Worm (Caenorhabditis elegans) whole organism, L1 larva: Measurements from ENCODE around the gene trpp-5.

Source experiments
- C34B4.2 ChIP-seq: sonication (generic microtip); optimal IDR thresholded peaks from 2 replicates; lab custom pipeline; 2017; ENCODE audit warnings: mild to moderate bottlenecking, missing genetic modification characterization, missing compliant biosample characterization
- F16B12.6 ChIP-seq: fragments of 150-350 bp; optimal IDR thresholded peaks from 2 replicates; lab custom pipeline; 2014; ENCODE audit warnings: missing biosample characterization, missing genetic modification characterization
- Y116A8C.19 ChIP-seq: sonication (generic microtip); optimal IDR thresholded peaks from 2 replicates; lab custom pipeline; 2016; ENCODE audit warnings: missing compliant biosample characterization, missing genetic modification characterization, borderline replicate concordance
- alr-1 ChIP-seq: fragments of 200-800 bp; sonication (Bioruptor generic); optimal IDR thresholded peaks from 2 replicates; lab custom pipeline; 2018; ENCODE audit warnings: borderline replicate concordance, mild to moderate bottlenecking, missing genetic modification characterization, missing compliant biosample characterization
- aly-2 ChIP-seq: fragments of 150-350 bp; optimal IDR thresholded peaks from 2 replicates; lab custom pipeline; 2014; ENCODE audit warnings: missing biosample characterization, missing genetic modification characterization
- ama-1 ChIP-seq: fragments of 150-350 bp; optimal IDR thresholded peaks from 2 replicates; lab custom pipeline; 2014
- blmp-1 ChIP-seq: fragments of 150-350 bp; optimal IDR thresholded peaks from 2 replicates; lab custom pipeline; 2014; ENCODE audit warnings: missing biosample characterization, missing genetic modification characterization
- ceh-63 ChIP-seq: fragments of 200-800 bp; sonication (Bioruptor generic); optimal IDR thresholded peaks from 2 replicates; lab custom pipeline; 2018; ENCODE audit warnings: mild to moderate bottlenecking, missing genetic modification characterization, missing compliant biosample characterization
- ceh-8 ChIP-seq: fragments of 200-800 bp; sonication (Bioruptor generic); optimal IDR thresholded peaks from 2 replicates; lab custom pipeline; 2018; ENCODE audit warnings: mild to moderate bottlenecking, missing genetic modification characterization, moderate library complexity, missing compliant biosample characterization
- ceh-82 ChIP-seq, 3 experiments: fragments of 150-350 bp in 1 of 3; sonication (generic microtip) in 2 of 3; optimal IDR thresholded peaks; 2 replicates each; lab custom pipeline; 2014 to 2017; ENCODE audit warnings: missing biosample characterization in 3 of 3, missing genetic modification characterization in 3 of 3
- efl-1 ChIP-seq, 4 experiments: fragments of 150-350 bp; optimal IDR thresholded peaks in 3 of 4; peaks in 1 of 4; 1 replicate in 1 of 4; 2 replicates in 3 of 4; lab custom pipeline; 2014; ENCODE audit warnings: missing biosample characterization in 2 of 4, missing genetic modification characterization in 2 of 4, missing genetic modification reagents in 2 of 4
- egl-13 ChIP-seq: sonication (generic microtip); optimal IDR thresholded peaks from 2 replicates; lab custom pipeline; 2016; ENCODE audit warnings: missing genotype, missing genetic modification reagents, missing genetic modification characterization, missing compliant biosample characterization
- fkh-10 ChIP-seq: sonication (generic microtip); optimal IDR thresholded peaks from 2 replicates; lab custom pipeline; 2017; ENCODE audit warnings: missing biosample characterization, missing genetic modification reagents, missing genetic modification characterization
- fkh-4 ChIP-seq: sonication (generic microtip); optimal IDR thresholded peaks from 2 replicates; lab custom pipeline; 2016; ENCODE audit warnings: missing compliant biosample characterization, missing genetic modification characterization, borderline replicate concordance
- fkh-8 ChIP-seq: sonication (generic microtip); optimal IDR thresholded peaks from 2 replicates; lab custom pipeline; 2016; ENCODE audit warnings: mild to moderate bottlenecking, missing genetic modification characterization, missing compliant biosample characterization
- grh-1 ChIP-seq: fragments of 200-800 bp; sonication (Bioruptor generic); IDR thresholded peaks from 2 replicates; pipeline ENCODE4 v1.3.6; 2022; ENCODE audit warnings: missing genetic modification reagents, missing genetic modification characterization, missing compliant biosample characterization
- hlh-17 ChIP-seq: fragments of 200-800 bp; sonication (Bioruptor generic); optimal IDR thresholded peaks from 2 replicates; lab custom pipeline; 2018; ENCODE audit warnings: missing genetic modification characterization, mild to moderate bottlenecking, missing compliant biosample characterization, moderate library complexity, borderline replicate concordance
- hpl-2 ChIP-seq: fragments of 150-350 bp; optimal IDR thresholded peaks from 2 replicates; lab custom pipeline; 2014; ENCODE audit warnings: missing biosample characterization, missing genetic modification reagents, missing genetic modification characterization
- isw-1 ChIP-seq: fragments of 200-800 bp; sonication (Bioruptor generic); IDR thresholded peaks from 2 replicates; pipeline ENCODE4 v1.3.6; 2022; ENCODE audit warnings: missing genetic modification characterization, missing compliant biosample characterization
- jun-1 ChIP-seq: fragments of 150-350 bp; optimal IDR thresholded peaks from 2 replicates; lab custom pipeline; 2014; ENCODE audit warnings: missing biosample characterization, missing genetic modification reagents, missing genetic modification characterization
- lin-35 ChIP-seq, 2 experiments: fragments of 150-350 bp; optimal IDR thresholded peaks; 2 replicates each; lab custom pipeline; 2014; ENCODE audit warnings: missing biosample characterization in 2 of 2, missing genetic modification characterization in 2 of 2, missing genetic modification reagents in 2 of 2
- mab-9 ChIP-seq: fragments of 200-800 bp; sonication (Bioruptor generic); IDR thresholded peaks from 2 replicates; pipeline ENCODE4 v1.3.6; 2022; ENCODE audit warnings: missing genetic modification reagents, missing genetic modification characterization, missing compliant biosample characterization
- mef-2 ChIP-seq: fragments of 150-350 bp; optimal IDR thresholded peaks from 2 replicates; lab custom pipeline; 2014; ENCODE audit warnings: missing biosample characterization, missing genetic modification characterization
- nhr-71 ChIP-seq: sonication (generic microtip); optimal IDR thresholded peaks from 2 replicates; lab custom pipeline; 2016; ENCODE audit warnings: mild to moderate bottlenecking, missing genetic modification characterization, moderate library complexity, missing compliant biosample characterization
- nhr-76 ChIP-seq: sonication (generic microtip); optimal IDR thresholded peaks from 2 replicates; lab custom pipeline; 2017; ENCODE audit warnings: missing biosample characterization, missing genetic modification characterization
- nhr-77 ChIP-seq: fragments of 150-350 bp; optimal IDR thresholded peaks from 2 replicates; lab custom pipeline; 2014; ENCODE audit warnings: missing biosample characterization, missing genetic modification characterization
- nhr-84 ChIP-seq: sonication (generic microtip); optimal IDR thresholded peaks from 2 replicates; lab custom pipeline; 2017; ENCODE audit warnings: missing biosample characterization, missing genetic modification characterization
- nhr-90 ChIP-seq: sonication (generic microtip); optimal IDR thresholded peaks from 2 replicates; lab custom pipeline; 2016; ENCODE audit warnings: mild to moderate bottlenecking, missing genetic modification characterization, missing compliant biosample characterization; ENCODE audit not compliant: poor library complexity
- pqm-1 ChIP-seq: sonication (generic microtip); optimal IDR thresholded peaks from 3 replicates; lab custom pipeline; 2017; ENCODE audit warnings: missing biosample characterization, missing genetic modification characterization
- rnt-1 ChIP-seq: sonication (generic microtip); optimal IDR thresholded peaks from 2 replicates; lab custom pipeline; 2016; ENCODE audit warnings: mild to moderate bottlenecking, missing genetic modification characterization, moderate library complexity, missing compliant biosample characterization
- sptf-1 ChIP-seq: fragments of 150-350 bp; optimal IDR thresholded peaks from 2 replicates; lab custom pipeline; 2014; ENCODE audit warnings: missing biosample characterization, missing genetic modification characterization
- tbx-2 ChIP-seq: sonication (generic microtip); optimal IDR thresholded peaks from 2 replicates; lab custom pipeline; 2016; ENCODE audit warnings: missing genetic modification characterization, missing compliant biosample characterization
- tlp-1 ChIP-seq: fragments of 150-350 bp; optimal IDR thresholded peaks from 2 replicates; lab custom pipeline; 2014; ENCODE audit warnings: missing biosample characterization, missing genetic modification characterization
- unc-130 ChIP-seq: fragments of 150-350 bp; optimal IDR thresholded peaks from 2 replicates; lab custom pipeline; 2017; ENCODE audit warnings: missing biosample characterization, missing genetic modification characterization, inconsistent platforms
- unc-30 ChIP-seq: sonication (generic microtip); optimal IDR thresholded peaks from 2 replicates; lab custom pipeline; 2017; ENCODE audit warnings: missing biosample characterization, missing genetic modification characterization
- vab-15 ChIP-seq: sonication (generic microtip); optimal IDR thresholded peaks from 2 replicates; lab custom pipeline; 2017; ENCODE audit warnings: missing genotype, mild to moderate bottlenecking, missing genetic modification characterization, missing compliant biosample characterization
- ztf-11 ChIP-seq, 2 experiments: sonication (generic microtip); optimal IDR thresholded peaks; 2 replicates each; lab custom pipeline; 2016 to 2017; ENCODE audit warnings: missing genetic modification characterization in 2 of 2, missing biosample characterization in 1 of 2, missing compliant biosample characterization in 1 of 2
- ztf-4 ChIP-seq: fragments of 150-350 bp; optimal IDR thresholded peaks from 2 replicates; lab custom pipeline; 2014; ENCODE audit warnings: missing biosample characterization, missing genetic modification characterization

trpp-5 gene

ce11 chrII:12202281-12202680, at the start of gene trpp-5:
TSS of gene trpp-5 (minus strand) at chrII:12202381.
- no peak for TF ChIP-seq blmp-1 (tag; lab: Kevin White, UChicago)

ce11 chrII:12249042-12249441, 46.9 kb upstream of the trpp-5 start, which contains the start of gene tag-276:
TSS of gene tag-276 (minus strand) at chrII:12249142.
- TF ChIP-seq hpl-2 (GFP tag; lab: Kevin White, UChicago) (no peak), ceh-63 (no peak), fkh-8 (tag; lab: Kevin White, UChicago) (no peak), Y116A8C.19 (no peak), fkh-10 (no peak), unc-130 (tag; lab: Kevin White, UChicago) (no peak), vab-15 (tag; lab: Kevin White, UChicago) (no peak), blmp-1 (tag; lab: Kevin White, UChicago) (no peak), mef-2 (no peak), pqm-1 (no peak), aly-2 (no peak), jun-1 (no peak), hlh-17 (GFP tag; lab: Kevin White, UChicago) (no peak), nhr-71 (tag; lab: Kevin White, UChicago) (no peak), mab-9 (GFP tag; lab: Robert Waterston, UW) (no peak), grh-1 (GFP tag; lab: Robert Waterston, UW) (no peak), alr-1 (tag; lab: Kevin White, UChicago) (no peak), fkh-4 (tag; lab: Kevin White, UChicago) (no peak), isw-1 (GFP tag; lab: Robert Waterston, UW) (no peak), nhr-90 (tag; lab: Kevin White, UChicago) (no peak)

ce11 chrII:12242551-12242950, 40.4 kb upstream of the trpp-5 start, which contains the start of gene Y57A10A.24:
TSS of gene Y57A10A.24 (plus strand) at chrII:12242946.
- TF ChIP-seq efl-1 (optimal IDR thresholded peaks at IDR 0.05; lab: Kevin White, UChicago) (no peak), efl-1 (GFP tag; optimal IDR thresholded peaks at IDR 0.05 in 1 of 2; lab: Kevin White, UChicago) (peak in 1 of 2 experiments; percentile 4), unc-30 (no peak)

ce11 chrII:12241792-12242191, 39.6 kb upstream of the trpp-5 start:
- no peak for TF ChIP-seq vab-15 (tag; lab: Kevin White, UChicago)
- no peak for TF ChIP-seq tlp-1 (tag; lab: Kevin White, UChicago)
- no peak for TF ChIP-seq mef-2
- TF ChIP-seq ztf-11 (tag; optimal IDR thresholded peaks at IDR 0.05; lab: Kevin White, UChicago): no peak
- TF ChIP-seq sptf-1 (tag; lab: Kevin White, UChicago): no peak
- TF ChIP-seq nhr-76 (tag; lab: Kevin White, UChicago): no peak
- TF ChIP-seq lin-35 (GFP tag; optimal IDR thresholded peaks at IDR 0.05; lab: Kevin White, UChicago): no peak
- no peak for TF ChIP-seq egl-13 (tag; lab: Kevin White, UChicago)
- TF ChIP-seq ama-1 (lab: Kevin White, UChicago): no peak
- no peak for TF ChIP-seq aly-2
- no peak for TF ChIP-seq nhr-77 (tag; lab: Kevin White, UChicago)
- TF ChIP-seq ceh-8: no peak
- TF ChIP-seq ceh-82 (tag; optimal IDR thresholded peaks at IDR 0.05; lab: Kevin White, UChicago): no peak
- TF ChIP-seq fkh-10: no peak
- no peak for TF ChIP-seq F16B12.6 (tag; lab: Kevin White, UChicago)
- TF ChIP-seq C34B4.2: no peak
- no peak for TF ChIP-seq tbx-2 (tag; lab: Kevin White, UChicago)
- TF ChIP-seq nhr-84: no peak
- no peak for TF ChIP-seq ztf-4 (tag; lab: Kevin White, UChicago)
- TF ChIP-seq rnt-1 (tag; lab: Kevin White, UChicago): no peak
